Fruit fly (Drosophila melanogaster): Measurements from ENCODE around the gene Nepl6.

dm6 chr2L:6366924-6367323, 18.4 kb downstream of the Nepl6 start:
- TF ChIP-seq CG33017 (tag; optimal IDR thresholded peaks at IDR 0.05), result no peak
- TF ChIP-seq kay (GFP tag; ENCODE audit: borderline replicate concordance), result no peak
- TF ChIP-seq pad (GFP tag; optimal IDR thresholded peaks at IDR 0.05), result no peak
- TF ChIP-seq Hr96 (GFP tag; optimal IDR thresholded peaks at IDR 0.05), result no peak
- TF ChIP-seq bab1 (GFP tag; optimal IDR thresholded peaks at IDR 0.05), result no peak
- no peak for TF ChIP-seq CG14711 (tag; optimal IDR thresholded peaks at IDR 0.05)
